Worm (Caenorhabditis elegans) whole organism, early embryonic: ENCODE measurements around the gene C14E2.4.

Source experiments
- B0310.2 ChIP-seq: sonication (generic microtip); optimal IDR thresholded peaks from 2 replicates; lab custom pipeline; 2016; ENCODE audit warnings: mild to moderate bottlenecking, missing genetic modification characterization, missing compliant biosample characterization
- F13C5.2 ChIP-seq: sonication (generic microtip); optimal IDR thresholded peaks from 2 replicates; lab custom pipeline; 2017; ENCODE audit warnings: mild to moderate bottlenecking, missing genetic modification characterization, inconsistent platforms, missing compliant biosample characterization
- aly-1 ChIP-seq: sonication (generic microtip); optimal IDR thresholded peaks from 2 replicates; lab custom pipeline; 2016; ENCODE audit warnings: missing genetic modification characterization, missing compliant biosample characterization
- ama-1 ChIP-seq: fragments of 150-350 bp; optimal IDR thresholded peaks from 2 replicates; lab custom pipeline; 2014
- ceh-13 ChIP-seq: fragments of 200-800 bp; sonication (Bioruptor generic); optimal IDR thresholded peaks from 2 replicates; lab custom pipeline; 2018; ENCODE audit warnings: mild to moderate bottlenecking, missing genetic modification characterization, missing compliant biosample characterization
- ceh-36 ChIP-seq: sonication (generic microtip); optimal IDR thresholded peaks from 2 replicates; lab custom pipeline; 2016; ENCODE audit warnings: missing genetic modification characterization, inconsistent platforms, missing compliant biosample characterization
- ets-7 ChIP-seq: sonication (generic microtip); optimal IDR thresholded peaks from 2 replicates; lab custom pipeline; 2016; ENCODE audit warnings: missing genotype, missing genetic modification characterization, missing compliant biosample characterization
- flt-1 ChIP-seq: fragments of 200-800 bp; sonication (Bioruptor generic); IDR thresholded peaks from 2 replicates; pipeline ENCODE4 v1.3.6; 2022; ENCODE audit warnings: missing genetic modification characterization, missing compliant biosample characterization
- hmbx-1 ChIP-seq: sonication (generic microtip); optimal IDR thresholded peaks from 2 replicates; lab custom pipeline; 2016; ENCODE audit warnings: mild to moderate bottlenecking, missing genetic modification characterization, missing compliant biosample characterization
- hmg-4 ChIP-seq: fragments of 200-800 bp; sonication (Bioruptor generic); optimal IDR thresholded peaks from 2 replicates; lab custom pipeline; 2018; ENCODE audit warnings: mild to moderate bottlenecking, missing genetic modification characterization, missing compliant biosample characterization
- hnd-1 ChIP-seq: sonication (generic microtip); optimal IDR thresholded peaks from 2 replicates; lab custom pipeline; 2016; ENCODE audit warnings: missing genetic modification characterization, missing compliant biosample characterization
- pes-1 ChIP-seq: fragments of 200-800 bp; sonication (Bioruptor generic); IDR thresholded peaks from 2 replicates; pipeline ENCODE4 v1.3.6; 2022; ENCODE audit warnings: missing genetic modification reagents, missing genetic modification characterization, missing compliant biosample characterization
- scrt-1 ChIP-seq: fragments of 200-800 bp; sonication (Bioruptor generic); IDR thresholded peaks from 2 replicates; pipeline ENCODE4 v1.3.6; 2022; ENCODE audit warnings: missing genetic modification characterization, missing compliant biosample characterization
- sea-1 ChIP-seq: fragments of 200-800 bp; sonication (Bioruptor generic); conservative IDR thresholded peaks from 2 replicates; pipeline ENCODE4 v1.3.6; 2022; ENCODE audit warnings: missing genetic modification characterization, missing compliant biosample characterization
- tbx-11 ChIP-seq: fragments of 200-800 bp; sonication (Bioruptor generic); IDR thresholded peaks from 2 replicates; pipeline ENCODE4 v1.3.6; 2022; ENCODE audit warnings: missing genetic modification characterization, missing compliant biosample characterization
- tbx-37 ChIP-seq: fragments of 200-800 bp; sonication (Bioruptor generic); conservative IDR thresholded peaks from 2 replicates; pipeline ENCODE4 v1.3.6; 2022; ENCODE audit warnings: missing genetic modification reagents, missing genetic modification characterization, missing compliant biosample characterization
- tra-4 ChIP-seq: sonication (generic microtip); optimal IDR thresholded peaks from 2 replicates; lab custom pipeline; 2017; ENCODE audit warnings: missing genetic modification characterization, missing compliant biosample characterization

The C14E2.4 gene

DNA sequence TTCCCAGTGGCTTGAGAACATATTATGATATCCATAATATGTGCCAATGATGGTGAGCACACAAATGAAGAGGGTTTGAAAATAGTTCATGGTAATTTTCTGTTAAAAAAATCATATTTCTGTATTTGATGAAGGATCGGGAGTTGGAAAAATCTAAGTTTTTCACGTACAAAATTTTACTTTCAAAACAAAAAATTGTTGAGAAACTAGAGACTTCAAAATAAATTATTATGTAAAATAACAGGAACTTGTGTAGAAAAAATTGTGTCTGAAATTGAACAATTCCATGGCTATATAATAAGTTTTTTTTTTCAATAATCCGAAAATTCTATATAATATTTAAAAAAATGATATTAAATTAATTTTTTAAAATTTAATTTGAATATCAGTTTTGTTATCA, at the start of gene C14E2.4:
Gene C14E2.4 (minus strand): TSS at position 101 of the 400 bp plus-strand sequence.
- TF ChIP-seq ama-1 (lab: Kevin White, UChicago) (no peak), ceh-36 (tag; lab: Kevin White, UChicago) (no peak), F13C5.2 (tag; lab: Kevin White, UChicago) (no peak), hmbx-1 (tag; lab: Kevin White, UChicago) (no peak), tbx-11 (no peak), pes-1 (GFP tag; lab: Robert Waterston, UW) (no peak), hmg-4 (GFP tag; lab: Kevin White, UChicago) (no peak), aly-1 (no peak), B0310.2 (tag; lab: Kevin White, UChicago) (no peak), sea-1 (no peak), scrt-1 (no peak)

DNA sequence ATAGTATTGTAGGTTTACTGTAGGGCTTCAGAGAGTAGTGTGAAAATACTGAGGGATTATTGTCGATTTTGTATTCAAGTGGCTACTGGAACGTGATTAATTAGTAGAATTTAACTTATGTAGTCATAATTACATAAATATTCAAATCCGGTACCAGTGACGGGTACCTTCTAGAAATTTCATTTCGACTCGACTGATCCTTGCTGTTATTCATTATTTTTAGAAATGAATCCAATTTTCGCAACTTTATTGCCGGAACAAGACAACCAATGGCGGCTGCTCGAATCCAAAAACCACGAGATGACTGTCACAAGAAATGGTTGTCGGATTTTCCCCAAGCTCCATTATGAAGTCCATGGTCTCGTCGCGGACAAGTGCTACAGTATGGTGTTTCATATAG, 43.8 kb upstream of the C14E2.4 start, which contains the start of gene tbx-41:
Gene tbx-41 (plus strand): TSS at position 301 of the 400 bp plus-strand sequence.
- TF ChIP-seq ceh-36 (tag; lab: Kevin White, UChicago) (no peak), aly-1 (no peak), B0310.2 (tag; lab: Kevin White, UChicago) (no peak), flt-1 (GFP tag; lab: Robert Waterston, UW) (no peak), ceh-13 (GFP tag; lab: Kevin White, UChicago) (no peak), pes-1 (GFP tag; lab: Robert Waterston, UW) (no peak), ama-1 (lab: Kevin White, UChicago) (no peak), sea-1 (no peak), hnd-1 (tag; lab: Kevin White, UChicago) (no peak), scrt-1 (no peak), tbx-37 (GFP tag; lab: Robert Waterston, UW) (no peak), hmg-4 (GFP tag; lab: Kevin White, UChicago) (no peak), tra-4 (tag; lab: Kevin White, UChicago) (no peak), ets-7 (tag; lab: Kevin White, UChicago) (no peak), tbx-11 (no peak), hmbx-1 (tag; lab: Kevin White, UChicago) (no peak)

DNA sequence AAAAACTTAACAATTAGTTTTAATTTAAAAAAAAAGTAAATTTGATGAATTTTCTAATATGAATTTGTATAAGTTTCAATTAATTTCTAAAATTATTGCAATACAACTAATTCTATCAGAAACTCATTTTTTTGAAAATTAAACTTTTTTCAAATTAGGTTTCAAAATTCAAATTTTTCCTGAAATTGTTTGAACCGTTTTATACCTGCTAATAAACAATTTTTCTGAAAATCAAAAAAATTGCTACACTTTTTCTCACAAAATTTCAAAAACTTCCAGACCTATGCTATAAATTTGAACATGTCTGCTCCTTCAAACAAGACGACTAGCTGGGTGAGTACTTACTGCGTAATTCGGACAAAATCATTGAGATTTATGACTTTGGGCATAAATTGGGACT, 39.3 kb upstream of the C14E2.4 start, which contains the start of gene T26C11.8:
Gene T26C11.8 (plus strand): TSS at position 301 of the 400 bp plus-strand sequence.
- TF ChIP-seq scrt-1 (no peak), aly-1 (no peak), B0310.2 (tag; lab: Kevin White, UChicago) (no peak), ama-1 (lab: Kevin White, UChicago) (no peak), flt-1 (GFP tag; lab: Robert Waterston, UW) (no peak), sea-1 (no peak), ceh-13 (GFP tag; lab: Kevin White, UChicago) (no peak), tbx-11 (no peak), hmg-4 (GFP tag; lab: Kevin White, UChicago) (no peak), F13C5.2 (tag; lab: Kevin White, UChicago) (no peak), tra-4 (tag; lab: Kevin White, UChicago) (no peak), ceh-36 (tag; lab: Kevin White, UChicago) (no peak), hnd-1 (tag; lab: Kevin White, UChicago) (no peak), ets-7 (tag; lab: Kevin White, UChicago) (no peak), tbx-37 (GFP tag; lab: Robert Waterston, UW) (no peak), hmbx-1 (tag; lab: Kevin White, UChicago) (no peak)

DNA sequence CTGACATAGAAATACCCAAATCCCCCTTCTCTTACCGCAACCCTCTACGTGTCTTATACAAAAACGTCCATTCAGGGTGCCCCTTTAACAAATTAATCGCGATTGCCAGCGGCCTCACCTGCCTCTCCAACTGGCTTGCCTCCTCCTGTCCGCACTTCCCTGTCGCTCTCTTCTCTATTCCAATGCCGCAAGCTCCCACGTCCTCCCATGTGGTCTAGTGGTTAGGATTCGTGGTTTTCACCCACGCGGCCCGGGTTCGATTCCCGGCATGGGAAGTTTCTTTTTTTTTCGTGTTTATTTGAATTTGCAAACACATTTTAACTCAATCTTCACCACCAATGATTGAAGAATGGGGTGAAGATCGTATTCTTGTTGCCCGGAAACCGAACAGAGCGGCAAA, 37.5 kb upstream of the C14E2.4 start:
- TF ChIP-seq pes-1 (GFP tag; lab: Robert Waterston, UW): peak; percentile 91
- TF ChIP-seq hnd-1 (tag; lab: Kevin White, UChicago): peak; percentile 57
- peak; percentile 85 for TF ChIP-seq tbx-37 (GFP tag; lab: Robert Waterston, UW)
- TF ChIP-seq ceh-13 (GFP tag; lab: Kevin White, UChicago): peak; percentile 73
- TF ChIP-seq tra-4 (tag; lab: Kevin White, UChicago): peak; percentile 59
- peak; percentile 91 for TF ChIP-seq sea-1
- peak; percentile 79 for TF ChIP-seq ets-7 (tag; lab: Kevin White, UChicago)
- peak; percentile 86 for TF ChIP-seq aly-1
- no peak for TF ChIP-seq hmbx-1 (tag; lab: Kevin White, UChicago)
- peak; percentile 88 for TF ChIP-seq hmg-4 (GFP tag; lab: Kevin White, UChicago)
- peak; percentile 88 for TF ChIP-seq tbx-11
- TF ChIP-seq ama-1 (lab: Kevin White, UChicago): no peak
- TF ChIP-seq B0310.2 (tag; lab: Kevin White, UChicago): peak; percentile 63
- peak; percentile 90 for TF ChIP-seq scrt-1
- peak; percentile 87 for TF ChIP-seq F13C5.2 (tag; lab: Kevin White, UChicago)
- peak; percentile 73 for TF ChIP-seq ceh-36 (tag; lab: Kevin White, UChicago)
- peak; percentile 89 for TF ChIP-seq flt-1 (GFP tag; lab: Robert Waterston, UW)

DNA sequence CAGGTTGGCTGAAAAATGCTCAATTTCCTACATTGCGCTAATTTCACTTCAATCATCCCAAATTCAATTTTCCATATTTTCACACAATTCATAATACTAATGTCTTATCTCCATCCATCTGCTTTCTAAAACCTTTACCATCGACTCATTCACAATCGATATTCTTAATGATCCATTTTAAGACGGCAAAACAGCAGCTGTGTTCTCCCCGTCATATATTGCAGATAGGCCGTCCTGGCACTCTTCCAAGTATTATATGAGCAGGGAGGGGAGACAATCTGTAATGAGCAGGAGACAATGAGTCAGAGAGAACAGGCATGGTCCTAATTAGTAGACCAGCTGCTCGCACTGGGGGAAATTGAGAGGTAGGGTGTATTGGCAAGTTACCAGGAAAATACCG, 36.6 kb upstream of the C14E2.4 start:
- TF ChIP-seq hnd-1 (tag; lab: Kevin White, UChicago) (no peak), tbx-11 (no peak)

DNA sequence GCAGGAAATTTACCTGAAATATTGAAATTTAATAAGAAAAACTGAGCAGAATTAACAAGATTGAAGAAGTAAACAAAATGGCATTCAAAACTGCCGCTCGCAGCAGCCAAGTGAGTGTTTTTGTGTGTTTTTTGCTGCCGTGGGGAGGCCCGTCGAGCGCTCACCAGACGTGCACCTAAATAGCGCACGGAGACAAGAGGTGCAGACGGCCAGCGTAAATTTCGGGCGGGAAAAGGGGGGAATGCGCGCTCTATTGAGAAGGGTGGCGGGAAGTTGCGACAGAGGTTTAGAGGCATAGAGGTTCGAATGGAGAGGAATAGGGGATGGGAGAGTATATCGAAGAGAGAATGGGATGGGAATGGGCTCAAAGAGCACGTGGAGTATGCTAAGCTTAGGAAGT, 35.0 kb upstream of the C14E2.4 start, which contains the start of gene ceh-39:
Gene ceh-39 (minus strand): TSS at position 13 of the 400 bp plus-strand sequence.
- peak; percentile 41 for TF ChIP-seq aly-1
- peak; percentile 29 for TF ChIP-seq ceh-36 (tag; lab: Kevin White, UChicago)
- peak; percentile 76 for TF ChIP-seq hmg-4 (GFP tag; lab: Kevin White, UChicago)
- no peak for TF ChIP-seq hmbx-1 (tag; lab: Kevin White, UChicago)
- peak; percentile 33 for TF ChIP-seq F13C5.2 (tag; lab: Kevin White, UChicago)
- no peak for TF ChIP-seq tbx-11
- TF ChIP-seq flt-1 (GFP tag; lab: Robert Waterston, UW): 0 out of 2 replicates have a peak, but pooled peaks have one; percentile 10

DNA sequence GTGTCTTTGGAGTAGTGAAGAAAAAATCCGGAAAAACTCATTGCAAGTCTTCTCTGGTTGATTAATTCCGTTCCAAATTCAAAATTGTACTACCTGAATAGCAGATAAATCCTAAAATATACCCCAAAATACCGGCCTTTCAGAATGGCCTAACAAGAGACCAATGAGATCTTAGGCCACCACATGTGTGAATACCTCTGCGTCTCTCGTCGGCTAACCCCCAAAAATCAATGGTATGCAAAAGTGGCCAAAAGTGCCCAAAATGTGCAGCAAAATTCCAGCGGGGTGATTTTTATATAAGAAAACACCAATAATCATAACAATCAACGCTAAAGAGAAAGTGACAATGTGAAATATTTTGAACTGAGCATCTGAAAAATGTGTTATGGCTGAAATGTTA, 32.5 kb upstream of the C14E2.4 start, which contains the start of gene T26C11.9:
Gene T26C11.9 (minus strand): TSS at position 254 of the 400 bp plus-strand sequence.
- 0 out of 2 replicates have a peak, but pooled peaks have one; percentile 7 for TF ChIP-seq pes-1 (GFP tag; lab: Robert Waterston, UW)
- TF ChIP-seq tra-4 (tag; lab: Kevin White, UChicago): no peak
